Fruit fly (Drosophila melanogaster) whole organism: ENCODE results near the gene CG46427.

ENCODE experiments used
- CG8478 ChIP-seq: fragments of >200 bp; optimal IDR thresholded peaks from 2 replicates; lab custom pipeline; 2018; ENCODE audit warnings: inconsistent platforms
- Dll ChIP-seq: fragments of >200 bp; optimal IDR thresholded peaks from 2 replicates; lab custom pipeline; 2017
- pan ChIP-seq: fragments of >200 bp; optimal IDR thresholded peaks from 2 replicates; lab custom pipeline; 2017
- psq ChIP-seq: fragments of >200 bp; optimal IDR thresholded peaks from 2 replicates; lab custom pipeline; 2017

dm6 chr3R:12441008-12441606 is 2.2 kb upstream of the CG46427 start:
- TF ChIP-seq psq = no peak
- no peak for TF ChIP-seq Dll
- no peak for TF ChIP-seq pan
- TF ChIP-seq CG8478 (lab: Kevin White, UChicago) = no peak
